Fruit fly (Drosophila melanogaster): ENCODE data around the gene sim.

Gene sim

dm6 chr3R:13015811-13016766 is 41.5 kb upstream of the sim start (continued):
- TF ChIP-seq Side (GFP tag; optimal IDR thresholded peaks at IDR 0.05) (no peak), CG10462 (GFP tag; optimal IDR thresholded peaks at IDR 0.05) (no peak), ham (GFP tag; IDR thresholded peaks at IDR 0.05) (no peak), CG4282 (GFP tag; optimal IDR thresholded peaks at IDR 0.05) (no peak), CG2889 (GFP tag; IDR thresholded peaks at IDR 0.05) (no peak), CG7556 (GFP tag; optimal IDR thresholded peaks at IDR 0.05) (peak; percentile 25), trh (GFP tag; optimal IDR thresholded peaks at IDR 0.05) (no peak), Xrp1 (GFP tag; IDR thresholded peaks at IDR 0.05) (no peak), CG31388 (GFP tag; optimal IDR thresholded peaks at IDR 0.05) (no peak), Hmr (GFP tag; optimal IDR thresholded peaks at IDR 0.05) (peak; percentile 40), CG8359 (GFP tag; optimal IDR thresholded peaks at IDR 0.05; ENCODE audit: borderline replicate concordance) (no peak), unc-4 (GFP tag; IDR thresholded peaks at IDR 0.05; ENCODE audit: partially characterized antibody) (no peak), CG14965 (GFP tag; optimal IDR thresholded peaks at IDR 0.05; ENCODE audit: borderline replicate concordance) (no peak), CG18619 (GFP tag; optimal IDR thresholded peaks at IDR 0.05) (no peak), CG2678 (tag; optimal IDR thresholded peaks at IDR 0.05) (peak; percentile 20), Lhr (GFP tag; optimal IDR thresholded peaks at IDR 0.05) (no peak), CG8290 (GFP tag; optimal IDR thresholded peaks at IDR 0.05) (no peak), CG8290 (tag; optimal IDR thresholded peaks at IDR 0.05) (peak in 1 of 2 experiments; percentile 35), Scr (GFP tag; IDR thresholded peaks at IDR 0.05; ENCODE audit: partially characterized antibody) (no peak), prd (optimal IDR thresholded peaks at IDR 0.05) (no peak), prd (GFP tag; IDR thresholded peaks at IDR 0.05) (no peak), fd96Cb (tag; optimal IDR thresholded peaks at IDR 0.05) (no peak), CG4404 (GFP tag; IDR thresholded peaks at IDR 0.05) (no peak), CG2712 (tag; optimal IDR thresholded peaks at IDR 0.05) (peak; percentile 18), CG8281 (tag; optimal IDR thresholded peaks at IDR 0.05) (no peak), schlank (tag; optimal IDR thresholded peaks at IDR 0.05) (no peak), sd (tag; optimal IDR thresholded peaks at IDR 0.05) (peak; percentile 73), YL-1 (GFP tag; optimal IDR thresholded peaks at IDR 0.05) (no peak), CG4617 (GFP tag; optimal IDR thresholded peaks at IDR 0.05; ENCODE audit: borderline replicate concordance) (no peak), CG2120 (GFP tag; optimal IDR thresholded peaks at IDR 0.05) (peak; percentile 59), eyg (GFP tag; optimal IDR thresholded peaks at IDR 0.05) (no peak), Trl (optimal IDR thresholded peaks at IDR 0.05) (no peak), Trl (GFP tag; optimal IDR thresholded peaks at IDR 0.05) (peak; percentile 12), CG15601 (tag; optimal IDR thresholded peaks at IDR 0.05) (no peak), CoRest (tag; optimal IDR thresholded peaks at IDR 0.05) (peak; percentile 18), CG12942 (GFP tag; optimal IDR thresholded peaks at IDR 0.05) (no peak), CG8765 (GFP tag; IDR thresholded peaks at IDR 0.05) (peak; percentile 22; the same call in 1 of the 2 replicates), seq (GFP tag; IDR thresholded peaks at IDR 0.05) (no peak), CG34422 (GFP tag; IDR thresholded peaks at IDR 0.05) (peak; percentile 39; the same call in 1 of the 3 replicates), yki (optimal IDR thresholded peaks at IDR 0.05) (no peak), onecut (GFP tag; IDR thresholded peaks at IDR 0.05) (0 out of 2 replicates have a peak, but pooled peaks have one; percentile 4), PHDP (tag; optimal IDR thresholded peaks at IDR 0.05) (peak; percentile 16), Ets65A (GFP tag) (no peak), CG10431 (GFP tag; optimal IDR thresholded peaks at IDR 0.05) (no peak), CG34376 (GFP tag; optimal IDR thresholded peaks at IDR 0.05) (peak; percentile 34), phol (tag; optimal IDR thresholded peaks at IDR 0.05) (no peak), CG15696 (tag; optimal IDR thresholded peaks at IDR 0.05) (no peak), CG4730 (GFP tag; IDR thresholded peaks at IDR 0.05) (no peak), mam (GFP tag; optimal IDR thresholded peaks at IDR 0.05) (peak; percentile 20), CG30403 (GFP tag; optimal IDR thresholded peaks at IDR 0.05) (peak; percentile 28)

All from whole organism, embryonic.